Worm (Caenorhabditis elegans) whole organism, L4 larva: ENCODE measurements around the gene F45D3.1.
"Not testable (repeated sequence)": the region's sequence is repeated elsewhere in the genome, so short reads cannot be mapped to it uniquely, and the experiment has no call there.

Experiments used
- F10B5.3 ChIP-seq: sonication (generic microtip); optimal IDR thresholded peaks from 2 replicates; lab custom pipeline; 2016; ENCODE audit warnings: mild to moderate bottlenecking, missing genetic modification characterization, missing compliant biosample characterization
- F44E2.7 ChIP-seq: fragments of 200-800 bp; sonication (Bioruptor generic); IDR thresholded peaks from 2 replicates; pipeline ENCODE4 v2.1.2; 2022; ENCODE audit warnings: missing genetic modification characterization, missing compliant biosample characterization
- F49E8.2 ChIP-seq: sonication (generic microtip); optimal IDR thresholded peaks from 2 replicates; lab custom pipeline; 2016; ENCODE audit warnings: missing compliant biosample characterization, mild to moderate bottlenecking, missing genetic modification characterization, borderline replicate concordance
- Y5F2A.4 ChIP-seq: fragments of 200-800 bp; sonication (Bioruptor generic); optimal IDR thresholded peaks from 2 replicates; lab custom pipeline; 2018; ENCODE audit warnings: mild to moderate bottlenecking, missing genetic modification characterization, missing compliant biosample characterization
- aha-1 ChIP-seq: fragments of 150-350 bp; peaks from one replicate; lab custom pipeline; 2014; ENCODE audit warnings: missing biosample characterization, missing genetic modification characterization
- ama-1 ChIP-seq: fragments of 150-350 bp; optimal IDR thresholded peaks from 2 replicates; lab custom pipeline; 2014; ENCODE audit warnings: inconsistent platforms, mixed read lengths
- ceh-28 ChIP-seq: fragments of 150-350 bp; optimal IDR thresholded peaks from 2 replicates; lab custom pipeline; 2014; ENCODE audit warnings: missing biosample characterization, missing genetic modification reagents, missing genetic modification characterization
- ceh-44 ChIP-seq: fragments of 200-800 bp; sonication (Bioruptor generic); IDR thresholded peaks from 2 replicates; pipeline ENCODE4 v1.3.6; 2022; ENCODE audit warnings: missing genetic modification reagents, missing genetic modification characterization, missing compliant biosample characterization
- ceh-82 ChIP-seq: sonication (generic microtip); optimal IDR thresholded peaks from 2 replicates; lab custom pipeline; 2017; ENCODE audit warnings: missing biosample characterization, missing genetic modification characterization
- ctbp-1 ChIP-seq: fragments of 200-800 bp; sonication (Bioruptor generic); IDR thresholded peaks from 2 replicates; pipeline ENCODE4 v1.3.6; 2022; ENCODE audit warnings: missing genetic modification reagents, missing genetic modification characterization, missing compliant biosample characterization
- daf-12 ChIP-seq: fragments of 150-350 bp; optimal IDR thresholded peaks from 2 replicates; lab custom pipeline; 2014; ENCODE audit warnings: missing biosample characterization, missing genetic modification reagents, missing genetic modification characterization
- dmd-6 ChIP-seq: fragments of 200-800 bp; sonication (Bioruptor generic); IDR thresholded peaks from 2 replicates; pipeline ENCODE4 v1.3.6; 2022; ENCODE audit warnings: missing genetic modification reagents, missing genetic modification characterization, missing compliant biosample characterization
- dpl-1 ChIP-seq: fragments of 150-350 bp; optimal IDR thresholded peaks from 2 replicates; lab custom pipeline; 2014; ENCODE audit warnings: missing biosample characterization, missing genetic modification reagents, missing genetic modification characterization
- duxl-1 ChIP-seq: sonication (generic microtip); optimal IDR thresholded peaks from 2 replicates; lab custom pipeline; 2016; ENCODE audit warnings: mild to moderate bottlenecking, missing genetic modification characterization, moderate library complexity, missing compliant biosample characterization; ENCODE audit not compliant: poor library complexity
- egl-43 ChIP-seq: fragments of 200-800 bp; sonication (Bioruptor generic); IDR thresholded peaks from 2 replicates; pipeline ENCODE4 v1.3.6; 2022; ENCODE audit warnings: missing genetic modification reagents, missing genetic modification characterization, missing compliant biosample characterization
- fkh-10 ChIP-seq: fragments of 150-350 bp; optimal IDR thresholded peaks from 2 replicates; lab custom pipeline; 2014; ENCODE audit warnings: missing biosample characterization, missing genetic modification reagents, missing genetic modification characterization
- gei-8 ChIP-seq: fragments of 200-800 bp; sonication (Bioruptor generic); optimal IDR thresholded peaks from 2 replicates; lab custom pipeline; 2018; ENCODE audit warnings: mild to moderate bottlenecking, missing genetic modification characterization, missing compliant biosample characterization
- hlh-11 ChIP-seq: fragments of 200-800 bp; sonication (Bioruptor generic); optimal IDR thresholded peaks from 2 replicates; lab custom pipeline; 2018; ENCODE audit warnings: mild to moderate bottlenecking, missing genetic modification characterization, missing compliant biosample characterization
- hlh-30 ChIP-seq: sonication (generic microtip); optimal IDR thresholded peaks from 2 replicates; lab custom pipeline; 2017; ENCODE audit warnings: antibody characterized with exemption, mild to moderate bottlenecking, missing genetic modification characterization, missing compliant biosample characterization; ENCODE audit not compliant: insufficient read depth
- hmg-1.1 ChIP-seq: fragments of 200-800 bp; sonication (Bioruptor generic); IDR thresholded peaks from 2 replicates; pipeline ENCODE4 v1.3.6; 2022; ENCODE audit warnings: missing genetic modification reagents, missing genetic modification characterization, missing compliant biosample characterization
- lin-13 ChIP-seq: fragments of 150-350 bp; optimal IDR thresholded peaks from 2 replicates; lab custom pipeline; 2014; ENCODE audit warnings: missing biosample characterization, missing genetic modification reagents, missing genetic modification characterization
- lin-29 ChIP-seq: fragments of 200-800 bp; sonication (Bioruptor generic); IDR thresholded peaks from 2 replicates; pipeline ENCODE4 v1.3.6; 2022; ENCODE audit warnings: missing genetic modification reagents, missing genetic modification characterization, missing compliant biosample characterization
- lir-3 ChIP-seq: sonication (generic microtip); optimal IDR thresholded peaks from 2 replicates; lab custom pipeline; 2016; ENCODE audit warnings: mild to moderate bottlenecking, missing genetic modification characterization, missing compliant biosample characterization
- lsy-2 ChIP-seq, 2 experiments: fragments of 150-350 bp in 1 of 2; sonication (generic microtip) in 1 of 2; optimal IDR thresholded peaks; 2 replicates each; lab custom pipeline; 2014 to 2017; ENCODE audit warnings: missing biosample characterization in 2 of 2, missing genetic modification characterization in 2 of 2
- madf-5 ChIP-seq, 2 experiments: fragments of 200-800 bp; sonication (Bioruptor generic); IDR thresholded peaks; 2 replicates each; pipeline ENCODE4 v1.3.6; 2022; ENCODE audit warnings: missing compliant biosample characterization in 2 of 2, missing genetic modification characterization in 2 of 2
- mdl-1 ChIP-seq, 2 experiments: fragments of 150-350 bp in 1 of 2; sonication (generic microtip) in 1 of 2; optimal IDR thresholded peaks; 2 replicates each; lab custom pipeline; 2014 to 2017; ENCODE audit warnings: missing biosample characterization in 2 of 2, missing genetic modification characterization in 2 of 2
- mdt-29 ChIP-seq: fragments of 200-800 bp; sonication (Bioruptor generic); IDR thresholded peaks from 2 replicates; pipeline ENCODE4 v1.3.6; 2022; ENCODE audit warnings: missing genetic modification reagents, missing genetic modification characterization, missing compliant biosample characterization
- mep-1 ChIP-seq: fragments of 150-350 bp; sonication (generic microtip); optimal IDR thresholded peaks from 3 replicates; lab custom pipeline; 2014; ENCODE audit warnings: missing biosample characterization, missing genetic modification characterization
- mxl-3 ChIP-seq: fragments of 200-800 bp; sonication (Bioruptor generic); optimal IDR thresholded peaks from 2 replicates; lab custom pipeline; 2018; ENCODE audit warnings: mild to moderate bottlenecking, missing genetic modification characterization, missing compliant biosample characterization
- nhr-102 ChIP-seq: sonication (generic microtip); optimal IDR thresholded peaks from 2 replicates; lab custom pipeline; 2016; ENCODE audit warnings: mild to moderate bottlenecking, missing genetic modification characterization, moderate library complexity, missing compliant biosample characterization
- nhr-111 ChIP-seq: fragments of 200-800 bp; sonication (Bioruptor generic); optimal IDR thresholded peaks from 2 replicates; lab custom pipeline; 2018; ENCODE audit warnings: mild to moderate bottlenecking, missing genetic modification characterization, missing compliant biosample characterization
- nhr-25 ChIP-seq: sonication (generic microtip); optimal IDR thresholded peaks from 2 replicates; lab custom pipeline; 2017; ENCODE audit warnings: missing genetic modification characterization, mild to moderate bottlenecking, missing compliant biosample characterization, antibody characterized with exemption, moderate library complexity, borderline replicate concordance; ENCODE audit not compliant: insufficient read depth
- nhr-28 ChIP-seq: fragments of 150-350 bp; optimal IDR thresholded peaks from 2 replicates; lab custom pipeline; 2014; ENCODE audit warnings: missing biosample characterization, missing genetic modification characterization
- nhr-48 ChIP-seq: sonication (generic microtip); optimal IDR thresholded peaks from 2 replicates; lab custom pipeline; 2016; ENCODE audit warnings: mild to moderate bottlenecking, missing genetic modification characterization, missing compliant biosample characterization
- nhr-6 ChIP-seq: fragments of 150-350 bp; optimal IDR thresholded peaks from 2 replicates; lab custom pipeline; 2014; ENCODE audit warnings: missing biosample characterization, missing genetic modification characterization
- nhr-77 ChIP-seq: fragments of 150-350 bp; optimal IDR thresholded peaks from 2 replicates; lab custom pipeline; 2014; ENCODE audit warnings: missing biosample characterization, missing genetic modification characterization
- pha-4 ChIP-seq, 2 experiments: fragments of 150-350 bp in 1 of 2; fragments of 200-800 bp in 1 of 2; sonication (Bioruptor generic) in 1 of 2; IDR thresholded peaks in 1 of 2; optimal IDR thresholded peaks in 1 of 2; 2 replicates each; pipeline versions ENCODE4 v1.3.6 to Lab custom; 2014 to 2022; ENCODE audit warnings: missing genetic modification characterization in 2 of 2, missing genetic modification reagents in 2 of 2, missing biosample characterization in 1 of 2, missing compliant biosample characterization in 1 of 2
- sdz-12 ChIP-seq: fragments of 200-800 bp; sonication (Bioruptor generic); optimal IDR thresholded peaks from 2 replicates; lab custom pipeline; 2018; ENCODE audit warnings: mild to moderate bottlenecking, missing genetic modification characterization, missing compliant biosample characterization
- set-16 ChIP-seq: fragments of 200-800 bp; sonication (Bioruptor generic); IDR thresholded peaks from 2 replicates; pipeline ENCODE4 v1.3.6; 2022; ENCODE audit warnings: missing genetic modification reagents, missing genetic modification characterization, missing compliant biosample characterization
- skn-1 ChIP-seq: fragments of 150-350 bp; optimal IDR thresholded peaks from 2 replicates; lab custom pipeline; 2014; ENCODE audit warnings: missing biosample characterization, missing genetic modification characterization
- snpc-1.2 ChIP-seq: fragments of 200-800 bp; sonication (Bioruptor generic); IDR thresholded peaks from 2 replicates; pipeline ENCODE4 v1.3.6; 2022; ENCODE audit warnings: missing genetic modification reagents, missing genetic modification characterization, missing compliant biosample characterization
- spr-3 ChIP-seq: fragments of 200-800 bp; sonication (Bioruptor generic); optimal IDR thresholded peaks from 2 replicates; lab custom pipeline; 2018; ENCODE audit warnings: mild to moderate bottlenecking, missing genetic modification characterization, missing compliant biosample characterization
- unc-39 ChIP-seq: sonication (generic microtip); optimal IDR thresholded peaks from 2 replicates; lab custom pipeline; 2017; ENCODE audit warnings: missing biosample characterization, missing genetic modification characterization
- unc-62 ChIP-seq, 3 experiments: fragments of 150-350 bp in 1 of 3; sonication (generic microtip); optimal IDR thresholded peaks in 2 of 3; peaks in 1 of 3; 1 replicate in 1 of 3; 2 replicates in 2 of 3; lab custom pipeline; 2014 to 2017; ENCODE audit warnings: missing biosample characterization in 3 of 3, missing genetic modification characterization in 3 of 3, missing genetic modification reagents in 3 of 3, missing genotype in 1 of 3

F45D3.1 gene

ce11 chrV:12509922-12510582, 16.8 kb upstream of the F45D3.1 start:
- TF ChIP-seq F10B5.3 (tag; lab: Kevin White, UChicago) (peak; percentile 1), lir-3 (peak; percentile 3), spr-3 (GFP tag; lab: Kevin White, UChicago) (peak; percentile 88), nhr-111 (GFP tag; lab: Kevin White, UChicago) (peak; percentile 91), Y5F2A.4 (GFP tag; lab: Kevin White, UChicago) (peak; percentile 51), gei-8 (GFP tag; lab: Kevin White, UChicago) (peak; percentile 62), mxl-3 (GFP tag; lab: Kevin White, UChicago) (peak; percentile 28), unc-62 (GFP tag; optimal IDR thresholded peaks at IDR 0.05 in 1 of 2; lab: Kevin White, UChicago) (peak in 1 of 2 experiments; percentile 87), aha-1 (tag; lab: Kevin White, UChicago) (peak; percentile 79), hlh-11 (peak; percentile 4), sdz-12 (GFP tag; lab: Kevin White, UChicago) (peak; percentile 76)
- not testable (repeated sequence) for TF ChIP-seq unc-62 (tag; optimal IDR thresholded peaks at IDR 0.05; lab: Kevin White, UChicago)

ce11 chrV:12511946-12512345, 14.9 kb upstream of the F45D3.1 start:
- peak; percentile 78 for TF ChIP-seq aha-1 (tag; lab: Kevin White, UChicago)
- peak; percentile 45 for TF ChIP-seq nhr-28 (tag; lab: Kevin White, UChicago)
- TF ChIP-seq unc-39 (tag; lab: Kevin White, UChicago) = no peak
- peak; percentile 51 for TF ChIP-seq mxl-3 (GFP tag; lab: Kevin White, UChicago)

- TF ChIP-seq mdt-29 (GFP tag; lab: Robert Waterston, UW) = no peak
- TF ChIP-seq pha-4 (GFP tag; IDR thresholded peaks at IDR 0.05; lab: Robert Waterston, UW) = no peak
- TF ChIP-seq pha-4 (tag; optimal IDR thresholded peaks at IDR 0.05; lab: Kevin White, UChicago) = no peak
- no peak for TF ChIP-seq F49E8.2 (tag; lab: Kevin White, UChicago)
- TF ChIP-seq nhr-102 (tag; lab: Kevin White, UChicago) = peak; percentile 11
- TF ChIP-seq mdl-1 (tag; optimal IDR thresholded peaks at IDR 0.05; lab: Kevin White, UChicago) = no peak
- no peak for TF ChIP-seq snpc-1.2
- TF ChIP-seq egl-43 = no peak
- peak; percentile 84 for TF ChIP-seq hlh-11
- TF ChIP-seq lin-29 (GFP tag; lab: Robert Waterston, UW) = no peak
- no peak for TF ChIP-seq ctbp-1
- no peak for TF ChIP-seq ceh-44 (GFP tag; lab: Robert Waterston, UW)
- peak; percentile 84 for TF ChIP-seq hlh-30
- TF ChIP-seq dmd-6 (GFP tag; lab: Robert Waterston, UW) = peak; percentile 78
- TF ChIP-seq ceh-28 (tag; lab: Kevin White, UChicago) = no peak
- TF ChIP-seq mep-1 (tag; lab: Kevin White, UChicago) = peak; percentile 21
- peak; percentile 91 for TF ChIP-seq nhr-28 (tag; lab: Kevin White, UChicago)
- peak; percentile 17 for TF ChIP-seq nhr-48 (tag; lab: Kevin White, UChicago)
- peak; percentile 69 for TF ChIP-seq nhr-77 (tag; lab: Kevin White, UChicago)
- TF ChIP-seq nhr-111 (GFP tag; lab: Kevin White, UChicago) = no peak
- no peak for TF ChIP-seq madf-5 (GFP tag; IDR thresholded peaks at IDR 0.05; lab: Robert Waterston, UW)
- no peak for TF ChIP-seq skn-1 (tag; lab: Kevin White, UChicago)
- no peak for TF ChIP-seq nhr-6
- TF ChIP-seq daf-12 = no peak
- TF ChIP-seq F10B5.3 (tag; lab: Kevin White, UChicago) = no peak
- TF ChIP-seq set-16 (GFP tag; lab: Robert Waterston, UW) = no peak
- TF ChIP-seq lsy-2 (tag; optimal IDR thresholded peaks at IDR 0.05; lab: Kevin White, UChicago) = peak in 1 of 2 experiments; percentile 20
- TF ChIP-seq ceh-82 (tag; lab: Kevin White, UChicago) = no peak
- no peak for TF ChIP-seq unc-39 (tag; lab: Kevin White, UChicago)
- TF ChIP-seq duxl-1 (tag; lab: Kevin White, UChicago) = no peak
- no peak for TF ChIP-seq gei-8 (GFP tag; lab: Kevin White, UChicago)
- TF ChIP-seq ama-1 (lab: Kevin White, UChicago) = no peak
- TF ChIP-seq F44E2.7 (GFP tag; lab: Robert Waterston, UW) = no peak
- TF ChIP-seq nhr-25 (tag; lab: Kevin White, UChicago) = no peak
- no peak for TF ChIP-seq aha-1 (tag; lab: Kevin White, UChicago)
- TF ChIP-seq hmg-1.1 (GFP tag; lab: Robert Waterston, UW) = no peak
- no peak for TF ChIP-seq dpl-1 (GFP tag; lab: Kevin White, UChicago)
- TF ChIP-seq fkh-10 (GFP tag; lab: Kevin White, UChicago) = no peak
- TF ChIP-seq lin-13 (GFP tag; lab: Kevin White, UChicago) = no peak
These were observed 14.1 kb upstream of the F45D3.1 start, which contains the start of the genes T28H10.2 and lgmn-1 for ce11 chrV:12512773-12513172. TSS of gene T28H10.2 (minus strand) at chrV:12512949. TSS of gene lgmn-1 (plus strand) at chrV:12513056.
